Worm (Caenorhabditis elegans): Measurements from ENCODE around the gene K08B4.7.

DNA sequence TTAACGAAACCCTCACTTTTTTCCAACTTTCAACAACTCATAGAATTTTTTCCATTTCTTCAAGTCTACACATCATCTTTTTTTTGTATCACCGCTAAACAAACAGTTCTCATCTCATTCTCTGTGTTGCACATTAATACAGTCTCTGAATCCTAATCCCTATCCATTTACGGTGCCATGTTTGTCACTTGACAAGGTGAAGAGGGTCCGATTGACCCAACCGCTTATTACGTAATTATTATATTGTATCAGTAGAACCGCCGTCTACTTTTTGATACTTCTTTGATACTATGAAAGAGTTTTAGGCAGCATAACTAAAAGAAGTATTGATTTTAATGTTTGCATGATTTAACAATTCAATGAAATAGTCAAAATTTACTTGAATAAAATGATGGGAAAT, 42.4 kb upstream of the K08B4.7 start:
- TF ChIP-seq nhr-129 (tag; optimal IDR thresholded peaks at IDR 0.05): no peak
- no peak for TF ChIP-seq lsy-2 (tag; optimal IDR thresholded peaks at IDR 0.05)
- no peak for TF ChIP-seq R02D3.7 (tag; optimal IDR thresholded peaks at IDR 0.05)
- no peak for TF ChIP-seq nhr-77 (tag; optimal IDR thresholded peaks at IDR 0.05)
- TF ChIP-seq unc-39 (tag; optimal IDR thresholded peaks at IDR 0.05): no peak
- no peak for TF ChIP-seq unc-55 (GFP tag; optimal IDR thresholded peaks at IDR 0.05)
- TF ChIP-seq nhr-11 (tag; optimal IDR thresholded peaks at IDR 0.05): no peak
- no peak for TF ChIP-seq nhr-10 (tag; optimal IDR thresholded peaks at IDR 0.05)
- TF ChIP-seq ZK546.5 (tag; optimal IDR thresholded peaks at IDR 0.05): no peak

All from whole organism, L2 larva.